Fruit fly (Drosophila melanogaster) S2 (cell line): ENCODE results near the gene wrm2.

Experiments
- CG8478 ChIP-seq: fragments of >200 bp; optimal IDR thresholded peaks from 2 replicates; lab custom pipeline; 2018
- CTCF ChIP-seq, 2 experiments: fragments of >200 bp; optimal IDR thresholded peaks; 2 replicates each; lab custom pipeline; 2018

Gene wrm2

dm6 chr3L:7313559-7314132, 21.4 kb downstream of the wrm2 start:
- TF ChIP-seq CTCF (optimal IDR thresholded peaks at IDR 0.05; lab: Kevin White, UChicago) (no peak), CG8478 (no peak)

- no peak for TF ChIP-seq CG8478
- no peak for TF ChIP-seq CTCF (optimal IDR thresholded peaks at IDR 0.05; lab: Kevin White, UChicago)
These were observed 22.3 kb downstream of the wrm2 start, which contains the start of gene unc-13-4A for dm6 chr3L:7312754-7313153. Gene unc-13-4A (minus strand): TSS chr3L:7312896.

- TF ChIP-seq CTCF (optimal IDR thresholded peaks at IDR 0.05; lab: Kevin White, UChicago): no peak
- TF ChIP-seq CG8478: no peak
These were observed 34.4 kb downstream of the wrm2 start for dm6 chr3L:7300660-7301059.
